Fruit fly (Drosophila melanogaster) whole organism, prepupa: Measurements from ENCODE around the gene CG16758.

ENCODE experiments used
- CG11294 ChIP-seq: fragments of 200-800 bp; sonication (Bioruptor generic); IDR thresholded peaks from 2 replicates; pipeline ENCODE4 v1.3.6; 2022; ENCODE audit warnings: missing biosample characterization, missing genetic modification characterization
- CG15336 ChIP-seq: fragments of 200-800 bp; sonication (Bioruptor generic); IDR thresholded peaks from 2 replicates; pipeline ENCODE4 v1.3.6; 2022; ENCODE audit warnings: missing biosample characterization, missing genetic modification characterization
- CG16779 ChIP-seq: fragments of 200-800 bp; sonication (Bioruptor generic); optimal IDR thresholded peaks from 3 replicates; lab custom pipeline; 2017; ENCODE audit warnings: missing biosample characterization, mild to moderate bottlenecking, missing genetic modification characterization
- CG3032 ChIP-seq: fragments of 200-800 bp; optimal IDR thresholded peaks from 2 replicates; lab custom pipeline; 2019; ENCODE audit warnings: missing biosample characterization, mild to moderate bottlenecking, missing genetic modification characterization, moderate library complexity
- CG31627 ChIP-seq: fragments of 200-800 bp; sonication (Bioruptor generic); optimal IDR thresholded peaks from 3 replicates; lab custom pipeline; 2016; ENCODE audit warnings: missing biosample characterization, missing genetic modification characterization
- CG8319 ChIP-seq: fragments of 200-800 bp; sonication (Bioruptor generic); optimal IDR thresholded peaks from 3 replicates; lab custom pipeline; 2016; ENCODE audit warnings: missing biosample characterization, missing genetic modification characterization
- Ets21C ChIP-seq: fragments of 200-800 bp; sonication (Bioruptor generic); optimal IDR thresholded peaks from 3 replicates; lab custom pipeline; 2016; ENCODE audit warnings: missing biosample characterization, missing genetic modification characterization
- Ets96B ChIP-seq: fragments of 200-800 bp; optimal IDR thresholded peaks from 2 replicates; lab custom pipeline; 2019; ENCODE audit warnings: missing biosample characterization, mild to moderate bottlenecking, missing genetic modification characterization, moderate library complexity
- Met ChIP-seq: fragments of 200-800 bp; sonication (Bioruptor generic); optimal IDR thresholded peaks from 3 replicates; lab custom pipeline; 2016; ENCODE audit warnings: missing biosample characterization, missing genetic modification characterization
- Sox102F ChIP-seq: fragments of 200-800 bp; sonication (Bioruptor generic); optimal IDR thresholded peaks from 2 replicates; lab custom pipeline; 2016; ENCODE audit warnings: missing biosample characterization, mild to moderate bottlenecking, missing genetic modification characterization
- salr ChIP-seq, 2 experiments: fragments of 200-800 bp; sonication (Bioruptor generic); optimal IDR thresholded peaks; 3 replicates each; lab custom pipeline; 2016 to 2018; ENCODE audit warnings: missing biosample characterization in 2 of 2, missing genetic modification characterization in 2 of 2, mild to moderate bottlenecking in 1 of 2
- spab ChIP-seq: fragments of 200-800 bp; sonication (Bioruptor generic); optimal IDR thresholded peaks from 2 replicates; lab custom pipeline; 2017; ENCODE audit warnings: missing biosample characterization, mild to moderate bottlenecking, missing genetic modification characterization, missing genetic modification reagents
- svp ChIP-seq: fragments of 200-800 bp; sonication (Bioruptor generic); peaks from one replicate; lab custom pipeline; 2016; ENCODE audit warnings: missing biosample characterization, missing genetic modification characterization
- vri ChIP-seq: fragments of 200-800 bp; sonication (Bioruptor generic); optimal IDR thresholded peaks from 3 replicates; lab custom pipeline; 2016; ENCODE audit warnings: missing biosample characterization, mild to moderate bottlenecking, missing genetic modification characterization

DNA sequence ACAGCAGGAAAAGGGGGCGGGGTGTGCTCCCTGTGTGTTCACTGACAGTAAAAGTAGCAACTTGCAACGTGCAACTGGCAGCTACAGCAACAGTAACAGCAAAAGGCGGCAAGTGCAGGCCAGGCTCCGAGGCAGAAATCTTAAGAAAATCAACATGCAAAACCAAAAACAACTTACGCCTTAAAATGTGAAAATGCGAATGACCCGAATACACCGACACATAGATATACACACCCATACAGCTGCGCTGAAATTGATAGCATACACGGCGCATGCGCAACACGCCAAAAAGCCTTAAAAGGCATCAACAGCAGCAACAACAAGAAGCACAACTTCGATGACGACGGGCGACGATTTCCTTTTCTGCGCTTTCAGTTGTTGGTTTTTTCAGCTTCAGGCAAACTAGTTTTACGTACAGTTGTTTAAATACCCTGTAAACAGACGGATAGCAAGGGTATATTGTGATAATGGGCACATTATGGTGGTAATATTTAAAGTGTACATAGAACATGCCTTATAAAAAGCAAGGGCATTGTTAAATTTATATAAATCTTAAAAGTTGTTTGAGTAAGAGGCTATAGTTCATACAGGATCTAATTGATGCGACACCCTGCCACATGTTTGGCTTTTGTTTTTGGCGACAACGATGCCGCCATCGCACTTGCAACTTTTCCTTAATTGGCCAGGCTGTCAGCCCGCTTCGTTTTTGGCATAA is 30.9 kb downstream of the CG16758 start:
- TF ChIP-seq CG8319 (GFP tag; lab: Kevin White, UChicago): peak; percentile 84
- peak; percentile 77 for TF ChIP-seq CG16779 (tag; lab: Kevin White, UChicago)
- TF ChIP-seq Sox102F (GFP tag; lab: Kevin White, UChicago): peak; percentile 79
- peak; percentile 53 for TF ChIP-seq Ets21C (GFP tag; lab: Kevin White, UChicago)
- peak; percentile 88 for TF ChIP-seq CG11294 (GFP tag; lab: Robert Waterston, UW)
- TF ChIP-seq CG31627: peak; percentile 71
- peak; percentile 97 for TF ChIP-seq CG15336
- peak; percentile 91 for TF ChIP-seq svp (GFP tag; lab: Kevin White, UChicago)
- peak; percentile 50 for TF ChIP-seq vri (GFP tag; lab: Kevin White, UChicago)
- TF ChIP-seq spab (GFP tag; lab: Kevin White, UChicago): peak; percentile 76
- peak; percentile 87 for TF ChIP-seq Ets96B (tag; lab: Kevin White, UChicago)
- TF ChIP-seq CG3032 (tag; lab: Kevin White, UChicago): peak; percentile 78
- peak; percentile 79 for TF ChIP-seq Met (GFP tag; lab: Kevin White, UChicago)
- TF ChIP-seq salr (GFP tag; optimal IDR thresholded peaks at IDR 0.05; lab: Kevin White, UChicago): peak; percentile 47 to 75
